Fruit fly (Drosophila melanogaster) whole organism, embryonic: ENCODE data around the gene CG31637.

Experiments used
- Atf-2 ChIP-seq: fragments of 200-800 bp; sonication (Bioruptor generic); optimal IDR thresholded peaks from 2 replicates; lab custom pipeline; 2016; ENCODE audit warnings: missing biosample characterization, missing genetic modification characterization
- B-H2 ChIP-seq: fragments of 200-800 bp; sonication (Bioruptor generic); optimal IDR thresholded peaks from 2 replicates; lab custom pipeline; 2018; ENCODE audit warnings: missing biosample characterization, mild to moderate bottlenecking, missing genetic modification characterization
- BtbVII ChIP-seq: fragments of 200-800 bp; sonication (Bioruptor generic); optimal IDR thresholded peaks from 3 replicates; lab custom pipeline; 2017; ENCODE audit warnings: missing biosample characterization, mild to moderate bottlenecking, missing genetic modification characterization
- CG10366 ChIP-seq: fragments of 200-800 bp; sonication (Bioruptor generic); IDR thresholded peaks from 2 replicates; pipeline ENCODE4 v1.3.6; 2022; ENCODE audit warnings: missing biosample characterization, missing genetic modification characterization
- CG11093 ChIP-seq: fragments of 200-800 bp; sonication (Bioruptor generic); IDR thresholded peaks from 3 replicates; pipeline ENCODE4 v1.3.6; 2022; ENCODE audit warnings: missing biosample characterization, missing genetic modification characterization
- CG12659 ChIP-seq: fragments of 200-800 bp; sonication (Bioruptor generic); optimal IDR thresholded peaks from 3 replicates; lab custom pipeline; 2017; ENCODE audit warnings: mild to moderate bottlenecking, missing biosample characterization, missing genetic modification reagents, missing genetic modification characterization
- CG12769 ChIP-seq: fragments of 200-800 bp; sonication (Bioruptor generic); optimal IDR thresholded peaks from 2 replicates; lab custom pipeline; 2019; ENCODE audit warnings: missing biosample characterization, mild to moderate bottlenecking, missing genetic modification characterization, moderate library complexity
- CG13296 ChIP-seq: fragments of 200-800 bp; sonication (Bioruptor generic); optimal IDR thresholded peaks from 3 replicates; lab custom pipeline; 2018; ENCODE audit warnings: missing biosample characterization, mild to moderate bottlenecking, missing genetic modification characterization
- CG13775 ChIP-seq: fragments of 200-800 bp; sonication (Bioruptor generic); optimal IDR thresholded peaks from 3 replicates; lab custom pipeline; 2017; ENCODE audit warnings: missing biosample characterization, mild to moderate bottlenecking, missing genetic modification characterization
- CG15073 ChIP-seq: fragments of 200-800 bp; sonication (Bioruptor generic); optimal IDR thresholded peaks from 2 replicates; lab custom pipeline; 2016; ENCODE audit warnings: missing biosample characterization, missing genetic modification characterization
- CG15479 ChIP-seq: fragments of 200-800 bp; sonication (Bioruptor generic); optimal IDR thresholded peaks from 3 replicates; lab custom pipeline; 2019; ENCODE audit warnings: missing biosample characterization, mild to moderate bottlenecking, missing genetic modification characterization, moderate library complexity
- CG17802 ChIP-seq: fragments of 200-800 bp; sonication (Bioruptor generic); optimal IDR thresholded peaks from 2 replicates; lab custom pipeline; 2018; ENCODE audit warnings: missing biosample characterization, mild to moderate bottlenecking, missing genetic modification characterization, moderate library complexity
- CG2712 ChIP-seq: fragments of 200-800 bp; optimal IDR thresholded peaks from 3 replicates; lab custom pipeline; 2019; ENCODE audit warnings: missing biosample characterization, mild to moderate bottlenecking, missing genetic modification characterization, moderate library complexity
- CG3407 ChIP-seq: fragments of 200-800 bp; sonication (Bioruptor generic); optimal IDR thresholded peaks from 2 replicates; lab custom pipeline; 2018; ENCODE audit warnings: missing biosample characterization, mild to moderate bottlenecking, missing genetic modification characterization
- CG34224 ChIP-seq: fragments of 200-800 bp; sonication (Bioruptor generic); IDR thresholded peaks from 3 replicates; pipeline ENCODE4 v1.3.6; 2022; ENCODE audit warnings: missing biosample characterization, missing genetic modification characterization; ENCODE audit not compliant: partially characterized antibody
- CG3995 ChIP-seq: fragments of 200-800 bp; sonication (Bioruptor generic); optimal IDR thresholded peaks from 3 replicates; lab custom pipeline; 2016; ENCODE audit warnings: missing biosample characterization, missing genetic modification characterization
- CG4424 ChIP-seq: fragments of 200-800 bp; sonication (Bioruptor generic); optimal IDR thresholded peaks from 3 replicates; lab custom pipeline; 2016; ENCODE audit warnings: missing biosample characterization, missing genetic modification characterization
- CG5953 ChIP-seq: fragments of 200-800 bp; sonication (Bioruptor generic); IDR thresholded peaks from 2 replicates; pipeline ENCODE4 v1.3.6; 2022; ENCODE audit warnings: missing biosample characterization, missing genetic modification characterization
- CG6854 ChIP-seq: fragments of 200-800 bp; sonication (Bioruptor generic); optimal IDR thresholded peaks from 3 replicates; lab custom pipeline; 2017; ENCODE audit warnings: missing biosample characterization, mild to moderate bottlenecking, missing genetic modification characterization
- CG7987 ChIP-seq: fragments of 200-800 bp; sonication (Bioruptor generic); optimal IDR thresholded peaks from 2 replicates; lab custom pipeline; 2018; ENCODE audit warnings: missing biosample characterization, mild to moderate bottlenecking, missing genetic modification characterization, moderate library complexity
- CG8359 ChIP-seq: fragments of 200-800 bp; sonication (Bioruptor generic); optimal IDR thresholded peaks from 2 replicates; lab custom pipeline; 2017; ENCODE audit warnings: missing biosample characterization, mild to moderate bottlenecking, missing genetic modification characterization, borderline replicate concordance
- CG8924 ChIP-seq: fragments of 200-800 bp; optimal IDR thresholded peaks from 3 replicates; lab custom pipeline; 2019; ENCODE audit warnings: missing biosample characterization, mild to moderate bottlenecking, missing genetic modification characterization, moderate library complexity
- CG9797 ChIP-seq: fragments of 200-800 bp; sonication (Bioruptor generic); optimal IDR thresholded peaks from 3 replicates; lab custom pipeline; 2018; ENCODE audit warnings: missing biosample characterization, mild to moderate bottlenecking, missing genetic modification characterization
- CG9876 ChIP-seq: fragments of 200-800 bp; sonication (Bioruptor generic); optimal IDR thresholded peaks from 2 replicates; lab custom pipeline; 2016; ENCODE audit warnings: missing biosample characterization, missing genetic modification characterization
- Dref ChIP-seq: fragments of 200-800 bp; sonication (Bioruptor generic); IDR thresholded peaks from 2 replicates; pipeline ENCODE4 v1.3.6; 2022; ENCODE audit warnings: missing biosample characterization, missing genetic modification characterization
- ERR ChIP-seq: fragments of 200-800 bp; sonication (Bioruptor generic); optimal IDR thresholded peaks from 2 replicates; lab custom pipeline; 2016; ENCODE audit warnings: missing biosample characterization, missing genetic modification characterization
- HLH3B ChIP-seq: fragments of 200-800 bp; sonication (Bioruptor generic); IDR thresholded peaks from 2 replicates; pipeline ENCODE4 v1.3.6; 2022; ENCODE audit warnings: missing biosample characterization, missing genetic modification characterization
- Neu2 ChIP-seq: fragments of 200-800 bp; sonication (Bioruptor generic); optimal IDR thresholded peaks from 3 replicates; lab custom pipeline; 2016; ENCODE audit warnings: missing biosample characterization, missing genetic modification characterization, borderline replicate concordance
- Optix ChIP-seq: fragments of 200-800 bp; sonication (Bioruptor generic); IDR thresholded peaks from 3 replicates; pipeline ENCODE4 v1.3.6; 2022; ENCODE audit warnings: missing biosample characterization, missing genetic modification characterization
- Spps ChIP-seq: fragments of 200-800 bp; sonication (Bioruptor generic); optimal IDR thresholded peaks from 2 replicates; lab custom pipeline; 2018; ENCODE audit warnings: missing biosample characterization, mild to moderate bottlenecking, missing genetic modification characterization
- Ssrp ChIP-seq: fragments of 200-800 bp; sonication (Bioruptor generic); optimal IDR thresholded peaks from 2 replicates; lab custom pipeline; 2018; ENCODE audit warnings: missing biosample characterization, mild to moderate bottlenecking, missing genetic modification characterization, moderate library complexity
- Taf1 ChIP-seq: fragments of 200-800 bp; sonication (Bioruptor generic); IDR thresholded peaks from 2 replicates; pipeline ENCODE4 v1.3.6; 2022; ENCODE audit warnings: missing biosample characterization, missing genetic modification characterization
- ato ChIP-seq: fragments of 200-800 bp; sonication (Bioruptor generic); IDR thresholded peaks from 2 replicates; pipeline ENCODE4 v1.3.6; 2022; ENCODE audit warnings: missing biosample characterization, missing genetic modification characterization; ENCODE audit not compliant: partially characterized antibody
- br ChIP-seq: fragments of >200 bp; optimal IDR thresholded peaks from 2 replicates; lab custom pipeline; 2017
- cad ChIP-seq: fragments of >200 bp; optimal IDR thresholded peaks from 2 replicates; lab custom pipeline; 2017; ENCODE audit warnings: missing biosample characterization, missing genetic modification characterization
- chif ChIP-seq, 2 experiments: fragments of 200-800 bp; sonication (Bioruptor generic); optimal IDR thresholded peaks; 3 replicates each; lab custom pipeline; 2016; ENCODE audit warnings: missing biosample characterization in 2 of 2, missing genetic modification characterization in 2 of 2
- chn ChIP-seq: fragments of 200-800 bp; sonication (Bioruptor generic); optimal IDR thresholded peaks from 2 replicates; lab custom pipeline; 2016; ENCODE audit warnings: missing biosample characterization, missing genetic modification characterization
- dysf ChIP-seq: fragments of 200-800 bp; sonication (Bioruptor generic); IDR thresholded peaks from 3 replicates; pipeline ENCODE4 v1.3.6; 2022; ENCODE audit warnings: missing biosample characterization, missing genetic modification characterization
- esg ChIP-seq: fragments of 200-800 bp; sonication (Bioruptor generic); conservative IDR thresholded peaks from 2 replicates; pipeline ENCODE4 v1.3.6; 2022; ENCODE audit warnings: missing biosample characterization, missing genetic modification characterization
- hkb ChIP-seq, 2 experiments: fragments of 200-800 bp in 1 of 2; fragments of >200 bp in 1 of 2; sonication (Bioruptor generic) in 1 of 2; IDR thresholded peaks in 1 of 2; optimal IDR thresholded peaks in 1 of 2; 2 replicates each; pipeline versions ENCODE4 v1.3.6 to Lab custom; 2017 to 2022; ENCODE audit warnings: missing biosample characterization in 1 of 2, missing genetic modification characterization in 1 of 2
- jing ChIP-seq: fragments of 200-800 bp; sonication (Bioruptor generic); optimal IDR thresholded peaks from 2 replicates; lab custom pipeline; 2018; ENCODE audit warnings: missing biosample characterization, mild to moderate bottlenecking, missing genetic modification characterization
- jumu ChIP-seq: fragments of 200-800 bp; sonication (Bioruptor generic); optimal IDR thresholded peaks from 3 replicates; lab custom pipeline; 2016; ENCODE audit warnings: missing biosample characterization, missing genetic modification characterization
- kay ChIP-seq: fragments of 200-800 bp; sonication (Bioruptor generic); optimal IDR thresholded peaks from 2 replicates; lab custom pipeline; 2016; ENCODE audit warnings: missing biosample characterization, missing genetic modification characterization
- nerfin-2 ChIP-seq: fragments of 200-800 bp; sonication (Bioruptor generic); IDR thresholded peaks from 2 replicates; pipeline ENCODE4 v1.3.6; 2022; ENCODE audit warnings: missing biosample characterization, missing genetic modification characterization; ENCODE audit not compliant: partially characterized antibody
- nom ChIP-seq: fragments of 200-800 bp; sonication (Bioruptor generic); optimal IDR thresholded peaks from 2 replicates; lab custom pipeline; 2017; ENCODE audit warnings: missing biosample characterization, missing genetic modification characterization, mild to moderate bottlenecking, moderate library complexity, missing genetic modification reagents
- p53 ChIP-seq: fragments of 200-800 bp; sonication (Bioruptor generic); optimal IDR thresholded peaks from 2 replicates; lab custom pipeline; 2016; ENCODE audit warnings: missing biosample characterization, missing genetic modification characterization
- pfk ChIP-seq: fragments of 200-800 bp; sonication (Bioruptor generic); optimal IDR thresholded peaks from 2 replicates; lab custom pipeline; 2018; ENCODE audit warnings: missing biosample characterization, mild to moderate bottlenecking, missing genetic modification characterization, moderate library complexity
- slou ChIP-seq: fragments of 200-800 bp; sonication (Bioruptor generic); optimal IDR thresholded peaks from 3 replicates; lab custom pipeline; 2016; ENCODE audit warnings: missing biosample characterization, missing genetic modification characterization
- sr ChIP-seq: fragments of 200-800 bp; sonication (Bioruptor generic); IDR thresholded peaks from 3 replicates; pipeline ENCODE4 v1.3.6; 2022; ENCODE audit warnings: missing biosample characterization, missing genetic modification characterization
- vnd ChIP-seq: fragments of 200-800 bp; sonication (Bioruptor generic); IDR thresholded peaks from 3 replicates; pipeline ENCODE4 v1.3.6; 2022; ENCODE audit warnings: missing biosample characterization, missing genetic modification characterization; ENCODE audit not compliant: partially characterized antibody
- wdn ChIP-seq: fragments of 200-800 bp; sonication (Bioruptor generic); IDR thresholded peaks from 2 replicates; pipeline ENCODE4 v1.3.6; 2022; ENCODE audit warnings: missing biosample characterization, missing genetic modification characterization

Gene CG31637

dm6 chr2L:6494405-6494816 lies 4.0 kb upstream of the CG31637 start, which contains the start of gene CG9547 (continued):
- TF ChIP-seq sr (GFP tag; lab: Robert Waterston, UW) (no peak), Atf-2 (GFP tag; lab: Kevin White, UChicago) (no peak), CG3995 (GFP tag; lab: Kevin White, UChicago) (no peak), slou (GFP tag; lab: Kevin White, UChicago) (no peak), Ssrp (tag; lab: Kevin White, UChicago) (no peak), p53 (no peak), chn (GFP tag; lab: Kevin White, UChicago) (no peak), chif (GFP tag; optimal IDR thresholded peaks at IDR 0.05; lab: Kevin White, UChicago) (no peak), CG15073 (GFP tag; lab: Kevin White, UChicago) (no peak), CG13296 (GFP tag; lab: Kevin White, UChicago) (peak; percentile 70), CG10366 (GFP tag; lab: Robert Waterston, UW) (no peak), CG7987 (GFP tag; lab: Kevin White, UChicago) (no peak), ato (GFP tag; lab: Robert Waterston, UW) (no peak), nom (GFP tag; lab: Kevin White, UChicago) (peak; percentile 48), wdn (GFP tag; lab: Robert Waterston, UW) (no peak), esg (GFP tag; lab: Robert Waterston, UW) (no peak), CG6854 (GFP tag; lab: Kevin White, UChicago) (peak; percentile 38), CG17802 (tag; lab: Kevin White, UChicago) (no peak), jing (GFP tag; lab: Kevin White, UChicago) (no peak), CG2712 (tag; lab: Kevin White, UChicago) (no peak), Dref (no peak), Neu2 (GFP tag; lab: Kevin White, UChicago) (no peak), CG3407 (GFP tag; lab: Kevin White, UChicago) (no peak), CG9876 (GFP tag; lab: Kevin White, UChicago) (no peak), kay (no peak), cad (GFP tag; lab: Kevin White, UChicago) (no peak), dysf (GFP tag; lab: Robert Waterston, UW) (no peak), Optix (no peak), CG12769 (no peak), ERR (no peak), Spps (tag; lab: Kevin White, UChicago) (no peak), nerfin-2 (GFP tag; lab: Robert Waterston, UW) (no peak), CG4424 (GFP tag; lab: Kevin White, UChicago) (no peak), CG12659 (GFP tag; lab: Kevin White, UChicago) (peak; percentile 0), CG34224 (GFP tag; lab: Robert Waterston, UW) (peak; percentile 45; the same call in 2 of the 3 replicates), CG5953 (GFP tag; lab: Robert Waterston, UW) (no peak), hkb (optimal IDR thresholded peaks at IDR 0.05; lab: Kevin White, UChicago) (no peak), hkb (GFP tag; IDR thresholded peaks at IDR 0.05; lab: Robert Waterston, UW) (peak; percentile 32; the same call in 1 of the 2 replicates), CG9797 (GFP tag; lab: Kevin White, UChicago) (no peak), CG11093 (GFP tag; lab: Robert Waterston, UW) (no peak), vnd (GFP tag; lab: Robert Waterston, UW) (no peak), Taf1 (no peak), jumu (GFP tag; lab: Kevin White, UChicago) (no peak), CG8359 (GFP tag; lab: Kevin White, UChicago) (no peak), B-H2 (GFP tag; lab: Kevin White, UChicago) (peak; percentile 6), HLH3B (no peak), CG8924 (tag; lab: Kevin White, UChicago) (peak; percentile 10), BtbVII (GFP tag; lab: Kevin White, UChicago) (peak; percentile 53), pfk (GFP tag; lab: Kevin White, UChicago) (no peak), br (lab: Kevin White, UChicago) (no peak), CG15479 (GFP tag; lab: Kevin White, UChicago) (no peak), CG13775 (GFP tag; lab: Kevin White, UChicago) (no peak)
